Worm (Caenorhabditis elegans): ENCODE results near the gene str-243.

ce11 chrV:1558113-1558512, 35.5 kb downstream of the str-243 start:
- TF ChIP-seq sea-1 (GFP tag; conservative IDR thresholded peaks at IDR 0.05) (no peak), ama-1 (optimal IDR thresholded peaks at IDR 0.05) (no peak), flt-1 (GFP tag; IDR thresholded peaks at IDR 0.05) (no peak), hmbx-1 (tag; optimal IDR thresholded peaks at IDR 0.05) (no peak), ceh-13 (GFP tag; optimal IDR thresholded peaks at IDR 0.05) (no peak), pes-1 (GFP tag; IDR thresholded peaks at IDR 0.05) (no peak), hnd-1 (tag; optimal IDR thresholded peaks at IDR 0.05) (no peak), aly-1 (tag; optimal IDR thresholded peaks at IDR 0.05) (no peak), B0310.2 (tag; optimal IDR thresholded peaks at IDR 0.05) (no peak), F13C5.2 (tag; optimal IDR thresholded peaks at IDR 0.05) (no peak), tra-4 (tag; optimal IDR thresholded peaks at IDR 0.05) (no peak), scrt-1 (GFP tag; IDR thresholded peaks at IDR 0.05) (no peak)

All from whole organism, early embryonic.